Fruit fly (Drosophila melanogaster) whole organism, adult: ENCODE data around the gene mRpL30.

Experiments
- CG11617 ChIP-seq: fragments of 200-800 bp; sonication (Bioruptor generic); optimal IDR thresholded peaks from 2 replicates; lab custom pipeline; 2017; ENCODE audit warnings: mild to moderate bottlenecking, missing biosample characterization, missing genetic modification reagents, missing genetic modification characterization
- CG12768 ChIP-seq: fragments of 200-800 bp; sonication (Bioruptor generic); optimal IDR thresholded peaks from 2 replicates; lab custom pipeline; 2017; ENCODE audit warnings: missing biosample characterization, missing genetic modification characterization, mild to moderate bottlenecking, moderate library complexity, missing genetic modification reagents
- CG14711 ChIP-seq: fragments of 200-800 bp; sonication (Bioruptor generic); optimal IDR thresholded peaks from 2 replicates; lab custom pipeline; 2018; ENCODE audit warnings: missing biosample characterization, mild to moderate bottlenecking, missing genetic modification characterization, moderate library complexity
- CG1620 ChIP-seq: fragments of 200-800 bp; sonication (Bioruptor generic); optimal IDR thresholded peaks from 2 replicates; lab custom pipeline; 2016; ENCODE audit warnings: missing biosample characterization, missing genetic modification characterization
- CG33017 ChIP-seq: fragments of 200-800 bp; sonication (Bioruptor generic); optimal IDR thresholded peaks from 2 replicates; lab custom pipeline; 2018; ENCODE audit warnings: missing biosample characterization, mild to moderate bottlenecking, missing genetic modification characterization, moderate library complexity
- CG5204 ChIP-seq: fragments of 200-800 bp; sonication (Bioruptor generic); optimal IDR thresholded peaks from 2 replicates; lab custom pipeline; 2016; ENCODE audit warnings: missing biosample characterization, missing genetic modification characterization
- CG7045 ChIP-seq: fragments of 200-800 bp; sonication (Bioruptor generic); optimal IDR thresholded peaks from 2 replicates; lab custom pipeline; 2017; ENCODE audit warnings: missing biosample characterization, mild to moderate bottlenecking, missing genetic modification characterization
- CG7101 ChIP-seq: fragments of 200-800 bp; sonication (Bioruptor generic); optimal IDR thresholded peaks from 2 replicates; lab custom pipeline; 2018; ENCODE audit warnings: missing biosample characterization, mild to moderate bottlenecking, missing genetic modification characterization, moderate library complexity
- Clk ChIP-seq: fragments of 200-800 bp; sonication (Bioruptor generic); optimal IDR thresholded peaks from 2 replicates; lab custom pipeline; 2017; ENCODE audit warnings: missing biosample characterization, missing genetic modification characterization
- Crg-1 ChIP-seq: fragments of 200-800 bp; sonication (Bioruptor generic); optimal IDR thresholded peaks from 2 replicates; lab custom pipeline; 2016; ENCODE audit warnings: missing biosample characterization, missing genetic modification characterization
- Hr96 ChIP-seq: fragments of 200-800 bp; sonication (Bioruptor generic); optimal IDR thresholded peaks from 2 replicates; lab custom pipeline; 2016; ENCODE audit warnings: missing biosample characterization, missing genetic modification characterization
- Mnt ChIP-seq: fragments of 200-800 bp; sonication (Bioruptor generic); optimal IDR thresholded peaks from 2 replicates; lab custom pipeline; 2016; ENCODE audit warnings: missing biosample characterization, mild to moderate bottlenecking, missing genetic modification characterization
- bab1 ChIP-seq: fragments of 200-800 bp; sonication (Bioruptor generic); optimal IDR thresholded peaks from 3 replicates; lab custom pipeline; 2019; ENCODE audit warnings: missing biosample characterization, mild to moderate bottlenecking, missing genetic modification characterization, moderate library complexity
- cic ChIP-seq: fragments of 200-800 bp; sonication (Bioruptor generic); optimal IDR thresholded peaks from 2 replicates; lab custom pipeline; 2017; ENCODE audit warnings: missing biosample characterization, mild to moderate bottlenecking, missing genetic modification characterization, moderate library complexity
- cnc ChIP-seq, 2 experiments: fragments of >200 bp; optimal IDR thresholded peaks; 2 replicates each; lab custom pipeline; 2017
- kay ChIP-seq: fragments of 200-800 bp; sonication (Bioruptor generic); peaks from one replicate; lab custom pipeline; 2016; ENCODE audit warnings: missing biosample characterization, missing genetic modification characterization, borderline replicate concordance
- ovo ChIP-seq: fragments of 200-800 bp; sonication (Bioruptor generic); optimal IDR thresholded peaks from 2 replicates; lab custom pipeline; 2016; ENCODE audit warnings: missing biosample characterization, missing genetic modification characterization
- pad ChIP-seq: fragments of 200-800 bp; sonication (Bioruptor generic); optimal IDR thresholded peaks from 3 replicates; lab custom pipeline; 2017; ENCODE audit warnings: missing biosample characterization, missing genetic modification characterization, mild to moderate bottlenecking, moderate library complexity, missing genetic modification reagents
- tj ChIP-seq: fragments of 200-800 bp; sonication (Bioruptor generic); optimal IDR thresholded peaks from 3 replicates; lab custom pipeline; 2017; ENCODE audit warnings: missing biosample characterization, mild to moderate bottlenecking, missing genetic modification characterization, moderate library complexity
- toe ChIP-seq: fragments of 200-800 bp; sonication (Bioruptor generic); optimal IDR thresholded peaks from 2 replicates; lab custom pipeline; 2016; ENCODE audit warnings: missing biosample characterization, missing genetic modification characterization

Gene mRpL30

DNA sequence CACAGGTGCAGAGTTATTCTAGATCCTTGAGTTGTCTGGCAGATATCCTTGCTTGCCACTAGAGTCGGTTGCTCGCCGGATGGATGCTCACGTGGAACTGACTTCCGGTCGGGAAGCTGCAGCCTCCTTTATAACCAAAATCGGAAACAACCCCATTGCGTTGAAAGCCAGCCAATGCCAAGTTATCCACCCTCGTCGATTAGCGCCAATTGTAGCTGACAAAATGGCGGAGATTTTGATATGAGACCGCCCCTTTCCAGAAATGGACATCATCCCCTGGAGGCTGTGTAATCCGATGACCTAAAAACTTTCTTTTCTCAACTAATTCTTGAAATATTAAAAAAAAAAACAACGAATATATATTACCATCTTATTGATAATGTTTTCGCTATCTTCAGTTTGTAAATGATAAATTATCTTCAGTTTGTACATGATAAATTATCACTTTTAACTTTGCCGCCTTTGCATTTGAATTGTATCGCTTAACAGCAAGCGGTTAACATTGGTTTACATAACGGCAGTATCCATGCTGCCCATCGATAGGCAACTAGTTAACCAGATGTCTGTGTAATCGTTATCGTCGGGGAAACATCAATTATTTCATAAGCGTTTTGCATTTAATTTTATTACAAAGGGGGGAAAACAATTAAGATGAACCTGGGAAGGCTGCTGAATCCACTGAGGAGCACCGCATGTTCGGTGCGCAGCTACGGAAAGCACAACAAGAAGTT is at the start of gene mRpL30, which contains the start of gene HLH4C:
TSS of gene mRpL30 (plus strand) at position 556 of the 731 bp plus-strand sequence.
TSS of gene HLH4C (minus strand) at position 99 of the 731 bp plus-strand sequence.
- TF ChIP-seq tj (GFP tag; lab: Kevin White, UChicago): no peak
- no peak for TF ChIP-seq CG7045 (GFP tag; lab: Kevin White, UChicago)
- no peak for TF ChIP-seq CG33017 (tag; lab: Kevin White, UChicago)
- no peak for TF ChIP-seq CG11617
- no peak for TF ChIP-seq cic (GFP tag; lab: Kevin White, UChicago)

DNA sequence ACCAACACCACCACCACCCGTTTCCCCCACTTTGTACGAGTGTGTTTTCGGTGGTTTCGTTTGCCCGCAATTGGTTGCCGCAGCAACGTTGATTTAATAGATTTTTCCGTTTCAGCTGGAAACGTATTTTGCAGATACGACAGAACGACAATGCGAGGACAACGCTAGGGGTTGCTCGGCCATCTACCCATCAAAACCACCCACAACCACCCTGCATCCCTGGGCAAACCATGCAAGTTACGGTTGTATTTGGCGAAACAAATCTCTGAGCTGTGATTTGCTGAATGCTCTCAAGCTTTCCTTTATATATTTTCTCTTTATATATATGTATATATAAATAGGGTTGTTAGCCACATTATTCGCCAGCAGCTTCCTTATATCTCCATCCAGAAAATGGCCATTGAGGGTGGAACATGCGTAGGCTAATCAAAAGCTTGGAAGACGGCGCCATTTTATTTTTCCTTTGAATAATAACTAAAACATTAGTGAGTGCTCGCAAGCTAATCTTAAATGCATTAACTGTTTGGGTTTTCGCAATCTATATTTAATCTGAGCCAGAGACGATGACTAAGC is 47.7 kb upstream of the mRpL30 start:
- TF ChIP-seq kay (GFP tag; lab: Kevin White, UChicago): no peak
- no peak for TF ChIP-seq CG5204
- no peak for TF ChIP-seq CG1620 (GFP tag; lab: Kevin White, UChicago)
- no peak for TF ChIP-seq cnc (optimal IDR thresholded peaks at IDR 0.05; lab: Kevin White, UChicago)
- no peak for TF ChIP-seq cic (GFP tag; lab: Kevin White, UChicago)
- TF ChIP-seq CG11617: no peak
- no peak for TF ChIP-seq pad (GFP tag; lab: Kevin White, UChicago)
- TF ChIP-seq CG7045 (GFP tag; lab: Kevin White, UChicago): no peak
- TF ChIP-seq CG33017 (tag; lab: Kevin White, UChicago): no peak
- no peak for TF ChIP-seq Hr96 (GFP tag; lab: Kevin White, UChicago)
- TF ChIP-seq Mnt (GFP tag; lab: Kevin White, UChicago): no peak
- no peak for TF ChIP-seq tj (GFP tag; lab: Kevin White, UChicago)
- TF ChIP-seq toe (GFP tag; lab: Kevin White, UChicago): no peak
- TF ChIP-seq bab1 (GFP tag; lab: Kevin White, UChicago): no peak

DNA sequence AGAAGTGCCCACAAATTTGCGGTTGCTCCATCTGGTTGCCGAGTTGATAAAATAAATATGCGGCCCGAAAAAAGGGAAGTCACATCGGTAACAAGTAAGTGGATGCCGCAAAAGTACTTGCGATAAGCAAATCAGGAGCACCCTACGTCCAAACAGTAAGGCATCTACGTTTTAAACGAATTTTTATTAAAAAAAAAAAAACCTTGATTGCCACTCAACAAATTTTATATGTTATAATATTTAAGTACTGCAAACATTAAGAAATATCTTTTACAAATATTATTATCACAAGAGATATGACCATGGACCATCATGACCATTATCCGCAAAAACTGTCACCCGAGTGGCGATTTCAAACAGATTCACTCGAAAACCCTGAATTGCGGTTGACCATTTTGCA is 43.6 kb upstream of the mRpL30 start:
- TF ChIP-seq CG14711 (tag; lab: Kevin White, UChicago) (peak; percentile 10), cnc (optimal IDR thresholded peaks at IDR 0.05; lab: Kevin White, UChicago) (no peak)

DNA sequence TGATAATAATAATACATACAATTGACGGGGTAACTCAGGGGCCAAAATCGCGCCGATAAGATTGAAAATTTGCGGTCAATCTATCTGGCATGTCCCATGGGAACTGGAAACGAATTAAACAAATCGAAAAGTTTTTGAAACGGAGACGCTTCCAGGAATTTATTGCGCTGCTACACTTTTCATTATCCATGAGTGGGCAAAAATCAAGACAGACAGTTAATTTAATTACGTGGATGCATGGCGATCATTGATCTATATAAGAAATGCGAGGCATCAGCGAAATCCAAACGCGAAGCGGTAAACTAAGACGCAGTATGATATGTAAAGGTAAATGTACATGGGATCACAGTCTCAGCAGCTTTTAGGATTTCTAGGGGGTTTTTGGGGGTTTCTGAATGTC is 43.1 kb upstream of the mRpL30 start:
- TF ChIP-seq CG11617: no peak
- TF ChIP-seq CG5204: no peak
- no peak for TF ChIP-seq Crg-1
- no peak for TF ChIP-seq ovo (GFP tag; lab: Kevin White, UChicago)
- no peak for TF ChIP-seq Mnt (GFP tag; lab: Kevin White, UChicago)
- TF ChIP-seq tj (GFP tag; lab: Kevin White, UChicago): peak; percentile 90
- TF ChIP-seq CG14711 (tag; lab: Kevin White, UChicago): no peak

DNA sequence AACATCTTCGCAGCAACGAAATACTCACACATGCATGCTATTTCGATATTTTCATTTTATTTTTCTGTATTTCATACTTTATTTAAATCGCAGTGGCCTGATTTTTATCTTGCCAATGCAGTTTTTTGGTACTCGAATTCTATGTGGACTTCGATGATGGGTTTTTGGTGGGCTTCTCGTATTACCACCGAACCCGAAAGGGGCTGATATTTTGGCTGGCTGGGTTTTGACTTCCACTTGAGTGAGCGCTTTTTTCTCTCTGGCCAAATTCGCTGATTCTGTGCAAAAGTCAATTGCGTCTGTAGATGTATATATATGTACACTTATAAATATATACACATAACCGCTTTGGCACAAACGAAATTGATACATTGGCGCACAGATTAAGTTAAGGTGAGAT is 42.4 kb upstream of the mRpL30 start:
- TF ChIP-seq bab1 (GFP tag; lab: Kevin White, UChicago) (peak; percentile 22), ovo (GFP tag; lab: Kevin White, UChicago) (no peak), tj (GFP tag; lab: Kevin White, UChicago) (peak; percentile 91)

DNA sequence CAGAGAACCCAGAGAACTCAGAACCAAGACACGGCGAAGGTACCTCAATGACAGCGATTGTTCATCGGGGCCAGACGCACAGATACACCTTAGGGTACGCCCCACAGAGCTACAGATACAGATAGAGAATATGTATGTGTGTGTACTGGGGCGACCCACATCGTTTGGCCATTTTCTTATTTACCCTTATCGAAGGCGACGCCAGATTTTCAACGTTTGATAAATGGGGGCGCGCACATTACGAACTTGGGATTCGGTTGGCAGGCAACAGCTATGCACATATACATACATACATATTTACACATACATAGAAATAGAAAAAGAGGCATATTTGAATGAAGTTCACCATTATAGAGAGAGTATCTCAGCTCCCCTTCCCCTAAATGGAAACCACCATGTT is 41.2 kb upstream of the mRpL30 start:
- TF ChIP-seq CG1620 (GFP tag; lab: Kevin White, UChicago) (no peak), CG11617 (no peak), cnc (optimal IDR thresholded peaks at IDR 0.05; lab: Kevin White, UChicago) (no peak), CG7101 (tag; lab: Kevin White, UChicago) (no peak), Crg-1 (no peak), CG5204 (no peak), toe (GFP tag; lab: Kevin White, UChicago) (no peak), kay (GFP tag; lab: Kevin White, UChicago) (no peak), CG7045 (GFP tag; lab: Kevin White, UChicago) (no peak), Hr96 (GFP tag; lab: Kevin White, UChicago) (no peak), CG12768 (GFP tag; lab: Kevin White, UChicago) (no peak), ovo (GFP tag; lab: Kevin White, UChicago) (no peak), Clk (GFP tag; lab: Kevin White, UChicago) (no peak), bab1 (GFP tag; lab: Kevin White, UChicago) (no peak), CG33017 (tag; lab: Kevin White, UChicago) (no peak)

DNA sequence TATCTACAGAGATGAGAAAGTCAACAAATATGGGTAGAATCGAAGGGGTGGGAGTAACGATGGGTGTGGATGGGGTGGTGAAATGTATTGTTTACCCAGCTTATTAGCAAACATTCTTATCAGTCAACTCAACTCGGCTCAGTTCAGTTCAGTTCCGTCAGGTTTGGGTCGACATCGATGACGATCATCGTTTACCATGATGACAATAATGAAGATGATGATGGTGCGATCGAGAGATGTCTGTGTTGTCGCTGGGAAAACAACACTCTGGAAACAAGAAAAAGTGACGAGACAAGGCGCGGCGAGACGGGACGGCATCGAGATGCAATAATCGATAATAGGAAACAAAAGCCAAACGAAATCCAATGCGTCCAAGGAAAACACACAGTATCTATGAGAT is 37.9 kb upstream of the mRpL30 start:
- TF ChIP-seq tj (GFP tag; lab: Kevin White, UChicago) (no peak), CG7101 (tag; lab: Kevin White, UChicago) (peak; percentile 11), pad (GFP tag; lab: Kevin White, UChicago) (no peak), ovo (GFP tag; lab: Kevin White, UChicago) (peak; percentile 18), bab1 (GFP tag; lab: Kevin White, UChicago) (no peak), CG11617 (no peak), Crg-1 (no peak)
